Worm (Caenorhabditis elegans) whole organism, young adult: ENCODE data around the gene F59F5.7.
A peak's percentile ranks its signal among the peaks of the same experiment; 100 is the strongest.

ENCODE experiments used
- C06A6.2 ChIP-seq: fragments of 200-800 bp; sonication (Bioruptor generic); conservative IDR thresholded peaks from 2 replicates; pipeline ENCODE4 v1.3.6; 2022; ENCODE audit warnings: missing genetic modification characterization, missing compliant biosample characterization
- D2030.7 ChIP-seq: fragments of 200-800 bp; sonication (Bioruptor generic); IDR thresholded peaks from 2 replicates; pipeline ENCODE4 v1.3.6; 2022; ENCODE audit warnings: missing genetic modification reagents, missing genetic modification characterization, missing compliant biosample characterization
- F49E8.2 ChIP-seq: sonication (generic microtip); optimal IDR thresholded peaks from 3 replicates; lab custom pipeline; 2017; ENCODE audit warnings: missing genetic modification characterization, mild to moderate bottlenecking, missing compliant biosample characterization, antibody characterized with exemption, moderate library complexity; ENCODE audit not compliant: insufficient read depth
- F55B11.4 ChIP-seq: sonication (generic microtip); optimal IDR thresholded peaks from 2 replicates; lab custom pipeline; 2016; ENCODE audit warnings: missing compliant biosample characterization, missing genetic modification characterization, borderline replicate concordance; ENCODE audit not compliant: insufficient read depth
- F57A8.1 ChIP-seq: fragments of 200-800 bp; sonication (Bioruptor generic); optimal IDR thresholded peaks from 2 replicates; lab custom pipeline; 2018; ENCODE audit warnings: mild to moderate bottlenecking, missing genetic modification characterization, moderate library complexity, missing compliant biosample characterization
- T26A5.8 ChIP-seq: sonication (generic microtip); optimal IDR thresholded peaks from 2 replicates; lab custom pipeline; 2016; ENCODE audit warnings: missing genetic modification characterization, missing compliant biosample characterization
- Y53F4B.3 ChIP-seq: fragments of 200-800 bp; sonication (Bioruptor generic); IDR thresholded peaks from 2 replicates; pipeline ENCODE4 v1.3.6; 2022; ENCODE audit warnings: missing genetic modification reagents, missing genetic modification characterization, missing compliant biosample characterization
- ama-1 ChIP-seq, 3 experiments: fragments of 150-350 bp in 1 of 3; sonication (generic microtip) in 2 of 3; optimal IDR thresholded peaks; 2 replicates each; lab custom pipeline; 2014 to 2018; ENCODE audit warnings: missing biosample characterization in 2 of 3, missing genetic modification characterization in 2 of 3, missing genetic modification reagents in 2 of 3
- attf-5 ChIP-seq: fragments of 200-800 bp; sonication (Bioruptor generic); optimal IDR thresholded peaks from 2 replicates; lab custom pipeline; 2018; ENCODE audit warnings: mild to moderate bottlenecking, missing genetic modification characterization, missing compliant biosample characterization
- cebp-1 ChIP-seq, 2 experiments: fragments of 200-800 bp in 1 of 2; sonication (Bioruptor generic) in 1 of 2; sonication (generic microtip) in 1 of 2; IDR thresholded peaks in 1 of 2; optimal IDR thresholded peaks in 1 of 2; 2 replicates each; pipeline versions ENCODE4 v1.3.6 to Lab custom; 2017 to 2022; ENCODE audit warnings: missing compliant biosample characterization in 2 of 2, missing genetic modification characterization in 2 of 2, mild to moderate bottlenecking in 1 of 2, missing genetic modification reagents in 1 of 2, moderate library complexity in 1 of 2
- cebp-2 ChIP-seq: fragments of 200-800 bp; sonication (Bioruptor generic); IDR thresholded peaks from 2 replicates; pipeline ENCODE4 v1.3.6; 2022; ENCODE audit warnings: missing genetic modification characterization, missing compliant biosample characterization
- ceh-27 ChIP-seq: fragments of 200-800 bp; sonication (Bioruptor generic); optimal IDR thresholded peaks from 2 replicates; lab custom pipeline; 2018; ENCODE audit warnings: mild to moderate bottlenecking, missing genetic modification characterization, moderate library complexity, missing compliant biosample characterization
- ceh-79 ChIP-seq: sonication (generic microtip); optimal IDR thresholded peaks from 2 replicates; lab custom pipeline; 2017; ENCODE audit warnings: mild to moderate bottlenecking, missing genetic modification characterization, missing compliant biosample characterization
- dox-1 ChIP-seq: fragments of 200-800 bp; sonication (Bioruptor generic); IDR thresholded peaks from 2 replicates; pipeline ENCODE4 v1.3.6; 2022; ENCODE audit warnings: missing genetic modification reagents, missing genetic modification characterization, missing compliant biosample characterization
- efl-1 ChIP-seq: fragments of 150-350 bp; optimal IDR thresholded peaks from 2 replicates; lab custom pipeline; 2014; ENCODE audit warnings: missing biosample characterization, missing genetic modification reagents, missing genetic modification characterization
- egl-18 ChIP-seq: fragments of 200-800 bp; sonication (Bioruptor generic); IDR thresholded peaks from 2 replicates; pipeline ENCODE4 v1.3.6; 2022; ENCODE audit warnings: missing genetic modification reagents, missing genetic modification characterization, missing compliant biosample characterization
- egl-44 ChIP-seq: fragments of 200-800 bp; sonication (Bioruptor generic); IDR thresholded peaks from 2 replicates; pipeline ENCODE4 v1.3.6; 2022; ENCODE audit warnings: missing genetic modification reagents, missing genetic modification characterization, missing compliant biosample characterization
- fkh-3 ChIP-seq: sonication (generic microtip); optimal IDR thresholded peaks from 2 replicates; lab custom pipeline; 2016; ENCODE audit warnings: mild to moderate bottlenecking, missing genetic modification characterization, missing compliant biosample characterization
- gei-17 ChIP-seq: fragments of 200-800 bp; sonication (Bioruptor generic); optimal IDR thresholded peaks from 2 replicates; lab custom pipeline; 2018; ENCODE audit warnings: mild to moderate bottlenecking, missing genetic modification characterization, missing compliant biosample characterization
- hmg-20 ChIP-seq: fragments of 200-800 bp; sonication (Bioruptor generic); IDR thresholded peaks from 2 replicates; pipeline ENCODE4 v1.3.6; 2022; ENCODE audit warnings: missing genetic modification reagents, missing genetic modification characterization, missing compliant biosample characterization
- let-607 ChIP-seq, 2 experiments: fragments of 200-800 bp in 1 of 2; sonication (Bioruptor generic) in 1 of 2; sonication (generic microtip) in 1 of 2; optimal IDR thresholded peaks; 2 replicates each; lab custom pipeline; 2016 to 2018; ENCODE audit warnings: mild to moderate bottlenecking in 2 of 2, missing compliant biosample characterization in 2 of 2, missing genetic modification characterization in 2 of 2, moderate library complexity in 2 of 2, missing genotype in 1 of 2
- lin-26 ChIP-seq: fragments of 200-800 bp; sonication (Bioruptor generic); IDR thresholded peaks from 2 replicates; pipeline ENCODE4 v1.3.6; 2022; ENCODE audit warnings: missing genetic modification reagents, missing genetic modification characterization, missing compliant biosample characterization
- lin-35 ChIP-seq, 3 experiments: fragments of 150-350 bp in 2 of 3; sonication (generic microtip) in 1 of 3; optimal IDR thresholded peaks; 2 replicates each; lab custom pipeline; 2014 to 2018; ENCODE audit warnings: missing biosample characterization in 3 of 3, missing genetic modification characterization in 3 of 3, missing genetic modification reagents in 3 of 3
- lin-40 ChIP-seq: sonication (generic microtip); optimal IDR thresholded peaks from 2 replicates; lab custom pipeline; 2016; ENCODE audit warnings: missing genetic modification characterization, mild to moderate bottlenecking, missing compliant biosample characterization, missing genotype, missing genetic modification reagents
- lsy-27 ChIP-seq: sonication (generic microtip); optimal IDR thresholded peaks from 2 replicates; lab custom pipeline; 2017; ENCODE audit warnings: missing genetic modification characterization, mild to moderate bottlenecking, missing compliant biosample characterization, antibody characterized with exemption, missing genotype, borderline replicate concordance; ENCODE audit not compliant: insufficient read depth
- mel-28 ChIP-seq: sonication (generic microtip); optimal IDR thresholded peaks from 2 replicates; lab custom pipeline; 2016; ENCODE audit warnings: borderline replicate concordance, mild to moderate bottlenecking, missing genetic modification characterization, missing compliant biosample characterization
- mxl-1 ChIP-seq: sonication (generic microtip); optimal IDR thresholded peaks from 2 replicates; lab custom pipeline; 2016; ENCODE audit warnings: missing genetic modification characterization, missing compliant biosample characterization
- nhr-80 ChIP-seq: sonication (generic microtip); optimal IDR thresholded peaks from 2 replicates; lab custom pipeline; 2016; ENCODE audit warnings: missing genetic modification characterization, missing compliant biosample characterization
- nhr-90 ChIP-seq: sonication (generic microtip); optimal IDR thresholded peaks from 2 replicates; lab custom pipeline; 2016; ENCODE audit warnings: missing genotype, mild to moderate bottlenecking, missing genetic modification characterization, missing compliant biosample characterization
- rcor-1 ChIP-seq: fragments of 200-800 bp; sonication (Bioruptor generic); IDR thresholded peaks from 2 replicates; pipeline ENCODE4 v1.3.6; 2022; ENCODE audit warnings: missing genetic modification reagents, missing genetic modification characterization, missing compliant biosample characterization
- rec-8 ChIP-seq, 2 experiments: sonication (generic microtip); optimal IDR thresholded peaks; 2 replicates each; lab custom pipeline; 2016; ENCODE audit warnings: mild to moderate bottlenecking in 2 of 2, missing genetic modification characterization in 2 of 2, missing genetic modification reagents in 2 of 2, missing genotype in 2 of 2, missing biosample characterization in 1 of 2, missing compliant biosample characterization in 1 of 2, moderate library complexity in 1 of 2
- rpc-1 ChIP-seq, 2 experiments: fragments of 150-350 bp in 1 of 2; sonication (generic microtip) in 1 of 2; optimal IDR thresholded peaks; 2 replicates each; lab custom pipeline; 2014 to 2018; ENCODE audit warnings: missing biosample characterization in 1 of 2, missing genetic modification characterization in 1 of 2, missing genetic modification reagents in 1 of 2, missing genotype in 1 of 2
- sea-2 ChIP-seq: fragments of 200-800 bp; sonication (Bioruptor generic); IDR thresholded peaks from 2 replicates; pipeline ENCODE4 v1.3.6; 2022; ENCODE audit warnings: missing genetic modification characterization, missing compliant biosample characterization
- snpc-1.3 ChIP-seq: sonication (generic microtip); optimal IDR thresholded peaks from 2 replicates; lab custom pipeline; 2017; ENCODE audit warnings: missing genetic modification characterization, mild to moderate bottlenecking, missing compliant biosample characterization, antibody characterized with exemption, moderate library complexity, missing genotype, missing genetic modification reagents; ENCODE audit not compliant: insufficient read depth
- snpc-3.4 ChIP-seq: sonication (generic microtip); optimal IDR thresholded peaks from 2 replicates; lab custom pipeline; 2017; ENCODE audit warnings: missing genetic modification characterization, mild to moderate bottlenecking, missing compliant biosample characterization, antibody characterized with exemption, moderate library complexity, missing genotype, missing genetic modification reagents
- sptf-2 ChIP-seq: fragments of 200-800 bp; sonication (Bioruptor generic); optimal IDR thresholded peaks from 2 replicates; lab custom pipeline; 2018; ENCODE audit warnings: mild to moderate bottlenecking, missing genetic modification characterization, missing compliant biosample characterization
- tbp1 ChIP-seq: fragments of 200-800 bp; sonication (Bioruptor generic); optimal IDR thresholded peaks from 2 replicates; lab custom pipeline; 2018; ENCODE audit warnings: mild to moderate bottlenecking, missing genetic modification characterization, missing compliant biosample characterization
- tlf-1 ChIP-seq: fragments of 200-800 bp; sonication (Bioruptor generic); optimal IDR thresholded peaks from 2 replicates; lab custom pipeline; 2018; ENCODE audit warnings: mild to moderate bottlenecking, missing genetic modification characterization, missing compliant biosample characterization
- xnd-1 ChIP-seq: sonication (generic microtip); optimal IDR thresholded peaks from 2 replicates; lab custom pipeline; 2016; ENCODE audit warnings: missing genotype, missing genetic modification reagents, missing genetic modification characterization, missing compliant biosample characterization
- ztf-18 ChIP-seq: sonication (generic microtip); optimal IDR thresholded peaks from 2 replicates; lab custom pipeline; 2016; ENCODE audit warnings: missing genotype, mild to moderate bottlenecking, missing genetic modification characterization, missing compliant biosample characterization
- ztf-3 ChIP-seq: fragments of 200-800 bp; sonication (Bioruptor generic); optimal IDR thresholded peaks from 2 replicates; lab custom pipeline; 2018; ENCODE audit warnings: mild to moderate bottlenecking, missing genetic modification characterization, missing compliant biosample characterization
- ztf-6 ChIP-seq: fragments of 200-800 bp; sonication (Bioruptor generic); IDR thresholded peaks from 2 replicates; pipeline ENCODE4 v1.3.6; 2022; ENCODE audit warnings: missing genetic modification reagents, missing genetic modification characterization, missing compliant biosample characterization

F59F5.7 gene

ce11 chrX:10521313-10521712, 38.0 kb upstream of the F59F5.7 start, which contains the start of gene F14F3.4:
F14F3.4 (minus strand) TSS chrX:10521413.
- no peak for TF ChIP-seq lin-26
- TF ChIP-seq ztf-3 = no peak
- TF ChIP-seq let-607 (tag; optimal IDR thresholded peaks at IDR 0.05; lab: Kevin White, UChicago) = no peak
- no peak for TF ChIP-seq rpc-1 (optimal IDR thresholded peaks at IDR 0.05; lab: Kevin White, UChicago)
- no peak for TF ChIP-seq rpc-1 (tag; optimal IDR thresholded peaks at IDR 0.05; lab: Kevin White, UChicago)
- TF ChIP-seq F57A8.1 = no peak
- no peak for TF ChIP-seq mxl-1 (tag; lab: Kevin White, UChicago)
- no peak for TF ChIP-seq F49E8.2 (tag; lab: Kevin White, UChicago)
- TF ChIP-seq xnd-1 (tag; lab: Kevin White, UChicago) = no peak
- TF ChIP-seq gei-17 (GFP tag; lab: Kevin White, UChicago) = no peak
- no peak for TF ChIP-seq rcor-1 (GFP tag; lab: Robert Waterston, UW)
- TF ChIP-seq mel-28 (tag; lab: Kevin White, UChicago) = no peak
- TF ChIP-seq ceh-79 (tag; lab: Kevin White, UChicago) = no peak

ce11 chrX:10524483-10524948, 34.8 kb upstream of the F59F5.7 start, which contains the start of the genes mboa-7 and git-1:
mboa-7 (minus strand) TSS chrX:10524565.
git-1 (plus strand) TSS chrX:10524898.
- TF ChIP-seq F55B11.4 = no peak
- peak; percentile 15 for TF ChIP-seq ceh-27 (GFP tag; lab: Kevin White, UChicago)
- TF ChIP-seq nhr-80 (tag; lab: Kevin White, UChicago) = peak; percentile 71
- TF ChIP-seq attf-5 (GFP tag; lab: Kevin White, UChicago) = peak; percentile 6
- no peak for TF ChIP-seq egl-18 (GFP tag; lab: Robert Waterston, UW)
- no peak for TF ChIP-seq snpc-3.4 (tag; lab: Kevin White, UChicago)
- TF ChIP-seq ama-1 (optimal IDR thresholded peaks at IDR 0.05; lab: Kevin White, UChicago) = no peak
- no peak for TF ChIP-seq ama-1 (GFP tag; optimal IDR thresholded peaks at IDR 0.05; lab: Kevin White, UChicago)
- peak; percentile 51 for TF ChIP-seq lin-40 (tag; lab: Kevin White, UChicago)
- no peak for TF ChIP-seq cebp-2 (GFP tag; lab: Robert Waterston, UW)
- peak; percentile 20 for TF ChIP-seq tbp1 (GFP tag; lab: Kevin White, UChicago)
- 0 out of 2 replicates have a peak, but pooled peaks have one; percentile 11 for TF ChIP-seq C06A6.2 (GFP tag; lab: Robert Waterston, UW)
- no peak for TF ChIP-seq fkh-3 (tag; lab: Kevin White, UChicago)
- TF ChIP-seq cebp-1 (GFP tag; IDR thresholded peaks at IDR 0.05; lab: Robert Waterston, UW) = no peak
- peak; percentile 59 for TF ChIP-seq cebp-1 (tag; optimal IDR thresholded peaks at IDR 0.05; lab: Kevin White, UChicago)
- peak; percentile 67 for TF ChIP-seq dox-1
- no peak for TF ChIP-seq snpc-1.3
- TF ChIP-seq ceh-79 (tag; lab: Kevin White, UChicago) = no peak
- no peak for TF ChIP-seq mel-28 (tag; lab: Kevin White, UChicago)
- TF ChIP-seq ztf-18 (tag; lab: Kevin White, UChicago) = peak; percentile 91

- no peak for TF ChIP-seq T26A5.8 (tag; lab: Kevin White, UChicago)
- TF ChIP-seq sea-2 (GFP tag; lab: Robert Waterston, UW) = no peak
- no peak for TF ChIP-seq lin-35 (GFP tag; optimal IDR thresholded peaks at IDR 0.05; lab: Kevin White, UChicago)
- TF ChIP-seq ama-1 (optimal IDR thresholded peaks at IDR 0.05; lab: Kevin White, UChicago) = no peak
- TF ChIP-seq ama-1 (GFP tag; optimal IDR thresholded peaks at IDR 0.05; lab: Kevin White, UChicago) = no peak
- no peak for TF ChIP-seq lsy-27 (tag; lab: Kevin White, UChicago)
- no peak for TF ChIP-seq tlf-1 (GFP tag; lab: Kevin White, UChicago)
- no peak for TF ChIP-seq efl-1
- no peak for TF ChIP-seq nhr-90 (tag; lab: Kevin White, UChicago)
- no peak for TF ChIP-seq D2030.7 (GFP tag; lab: Robert Waterston, UW)
- no peak for TF ChIP-seq rec-8 (tag; optimal IDR thresholded peaks at IDR 0.05; lab: Kevin White, UChicago)
- TF ChIP-seq tbp1 (GFP tag; lab: Kevin White, UChicago) = no peak
- 0 out of 2 replicates have a peak, but pooled peaks have one; percentile 58 for TF ChIP-seq dox-1
- no peak for TF ChIP-seq Y53F4B.3 (GFP tag; lab: Robert Waterston, UW)
- TF ChIP-seq cebp-1 (GFP tag; IDR thresholded peaks at IDR 0.05; lab: Robert Waterston, UW) = no peak
- TF ChIP-seq cebp-1 (tag; optimal IDR thresholded peaks at IDR 0.05; lab: Kevin White, UChicago) = peak; percentile 0
- TF ChIP-seq hmg-20 (GFP tag; lab: Robert Waterston, UW) = no peak
- no peak for TF ChIP-seq ztf-6
- peak; percentile 83 for TF ChIP-seq nhr-80 (tag; lab: Kevin White, UChicago)
- no peak for TF ChIP-seq egl-44 (GFP tag; lab: Robert Waterston, UW)
- TF ChIP-seq sptf-2 (GFP tag; lab: Kevin White, UChicago) = no peak
Measured at ce11 chrX:10527414-10527813, 31.9 kb upstream of the F59F5.7 start.
